Fruit fly (Drosophila melanogaster) whole organism, embryonic: ENCODE data around the gene CG43345.

ENCODE experiments used
- Antp ChIP-seq: fragments of 200-800 bp; sonication (Bioruptor generic); optimal IDR thresholded peaks from 3 replicates; lab custom pipeline; 2016; ENCODE audit warnings: missing biosample characterization, missing genetic modification characterization
- BEAF-32 ChIP-seq: fragments of 200-800 bp; sonication (Bioruptor generic); optimal IDR thresholded peaks from 3 replicates; lab custom pipeline; 2017; ENCODE audit warnings: missing biosample characterization, missing genetic modification characterization, mild to moderate bottlenecking, moderate library complexity, missing genetic modification reagents
- CG10209 ChIP-seq: fragments of 200-800 bp; sonication (Bioruptor generic); optimal IDR thresholded peaks from 3 replicates; lab custom pipeline; 2017; ENCODE audit warnings: missing biosample characterization, mild to moderate bottlenecking, missing genetic modification characterization, missing genetic modification reagents
- CG1024 ChIP-seq: fragments of 200-800 bp; sonication (Bioruptor generic); IDR thresholded peaks from 2 replicates; pipeline ENCODE4 v1.3.6; 2022; ENCODE audit warnings: missing biosample characterization, missing genetic modification characterization
- CG10565 ChIP-seq: fragments of 200-800 bp; sonication (Bioruptor generic); optimal IDR thresholded peaks from 3 replicates; lab custom pipeline; 2016; ENCODE audit warnings: missing biosample characterization, mild to moderate bottlenecking, missing genetic modification characterization
- CG12155 ChIP-seq: fragments of 200-800 bp; sonication (Bioruptor generic); optimal IDR thresholded peaks from 3 replicates; lab custom pipeline; 2016; ENCODE audit warnings: missing biosample characterization, missing genetic modification characterization
- CG13296 ChIP-seq: fragments of 200-800 bp; sonication (Bioruptor generic); optimal IDR thresholded peaks from 3 replicates; lab custom pipeline; 2018; ENCODE audit warnings: missing biosample characterization, mild to moderate bottlenecking, missing genetic modification characterization
- CG13894 ChIP-seq: fragments of 200-800 bp; sonication (Bioruptor generic); optimal IDR thresholded peaks from 3 replicates; lab custom pipeline; 2018; ENCODE audit warnings: missing biosample characterization, mild to moderate bottlenecking, missing genetic modification characterization, moderate library complexity
- CG16813 ChIP-seq: fragments of 200-800 bp; sonication (Bioruptor generic); IDR thresholded peaks from 3 replicates; pipeline ENCODE4 v1.3.6; 2022; ENCODE audit warnings: missing biosample characterization, missing genetic modification characterization; ENCODE audit not compliant: partially characterized antibody
- CG17802 ChIP-seq: fragments of 200-800 bp; sonication (Bioruptor generic); optimal IDR thresholded peaks from 2 replicates; lab custom pipeline; 2018; ENCODE audit warnings: missing biosample characterization, mild to moderate bottlenecking, missing genetic modification characterization, moderate library complexity
- CG2202 ChIP-seq: fragments of 200-800 bp; sonication (Bioruptor generic); optimal IDR thresholded peaks from 2 replicates; lab custom pipeline; 2018; ENCODE audit warnings: missing biosample characterization, mild to moderate bottlenecking, missing genetic modification characterization
- CG32767 ChIP-seq: fragments of 200-800 bp; sonication (Bioruptor generic); IDR thresholded peaks from 2 replicates; pipeline ENCODE4 v1.3.6; 2022; ENCODE audit warnings: missing biosample characterization, missing genetic modification characterization
- CG34376 ChIP-seq: fragments of 200-800 bp; sonication (Bioruptor generic); optimal IDR thresholded peaks from 2 replicates; lab custom pipeline; 2018; ENCODE audit warnings: missing biosample characterization, mild to moderate bottlenecking, missing genetic modification characterization
- CG4360 ChIP-seq: fragments of 200-800 bp; sonication (Bioruptor generic); IDR thresholded peaks from 2 replicates; pipeline ENCODE4 v1.3.6; 2022; ENCODE audit warnings: missing biosample characterization, missing genetic modification characterization
- CG4404 ChIP-seq: fragments of 200-800 bp; sonication (Bioruptor generic); IDR thresholded peaks from 2 replicates; pipeline ENCODE4 v1.3.6; 2022; ENCODE audit warnings: missing biosample characterization, missing genetic modification characterization
- CG6272 ChIP-seq: fragments of 200-800 bp; sonication (Bioruptor generic); IDR thresholded peaks from 2 replicates; pipeline ENCODE4 v1.3.6; 2022; ENCODE audit warnings: missing biosample characterization, missing genetic modification characterization
- CG6854 ChIP-seq: fragments of 200-800 bp; sonication (Bioruptor generic); optimal IDR thresholded peaks from 3 replicates; lab custom pipeline; 2017; ENCODE audit warnings: missing biosample characterization, mild to moderate bottlenecking, missing genetic modification characterization
- CG7271 ChIP-seq: fragments of 200-800 bp; sonication (Bioruptor generic); optimal IDR thresholded peaks from 2 replicates; lab custom pipeline; 2018; ENCODE audit warnings: missing biosample characterization, mild to moderate bottlenecking, missing genetic modification characterization, moderate library complexity
- CG7963 ChIP-seq: fragments of 200-800 bp; sonication (Bioruptor generic); IDR thresholded peaks from 3 replicates; pipeline ENCODE4 v1.3.6; 2022; ENCODE audit warnings: missing biosample characterization, missing genetic modification characterization; ENCODE audit not compliant: partially characterized antibody
- CG8388 ChIP-seq: fragments of 200-800 bp; sonication (Bioruptor generic); optimal IDR thresholded peaks from 2 replicates; lab custom pipeline; 2019; ENCODE audit warnings: missing biosample characterization, mild to moderate bottlenecking, missing genetic modification characterization, moderate library complexity
- CG9797 ChIP-seq: fragments of 200-800 bp; sonication (Bioruptor generic); optimal IDR thresholded peaks from 3 replicates; lab custom pipeline; 2018; ENCODE audit warnings: missing biosample characterization, mild to moderate bottlenecking, missing genetic modification characterization
- CG9817 ChIP-seq: fragments of 200-800 bp; sonication (Bioruptor generic); optimal IDR thresholded peaks from 2 replicates; lab custom pipeline; 2018; ENCODE audit warnings: missing biosample characterization, mild to moderate bottlenecking, missing genetic modification characterization, moderate library complexity
- Chrac-16 ChIP-seq: fragments of 200-800 bp; sonication (Bioruptor generic); optimal IDR thresholded peaks from 3 replicates; lab custom pipeline; 2016; ENCODE audit warnings: missing biosample characterization, missing genetic modification characterization
- Dfd ChIP-seq, 2 experiments: fragments of >200 bp; optimal IDR thresholded peaks; 2 replicates each; lab custom pipeline; 2017; ENCODE audit warnings: missing biosample characterization in 2 of 2, missing genetic modification characterization in 2 of 2
- Dll ChIP-seq: fragments of 200-800 bp; sonication (Bioruptor generic); IDR thresholded peaks from 4 replicates; pipeline ENCODE4 v1.3.6; 2022; ENCODE audit warnings: missing biosample characterization, missing genetic modification characterization; ENCODE audit not compliant: partially characterized antibody
- ERR ChIP-seq: fragments of 200-800 bp; sonication (Bioruptor generic); optimal IDR thresholded peaks from 2 replicates; lab custom pipeline; 2016; ENCODE audit warnings: missing biosample characterization, missing genetic modification characterization
- Eip74EF ChIP-seq, 2 experiments: fragments of 200-800 bp in 1 of 2; fragments of >200 bp in 1 of 2; sonication (Bioruptor generic) in 1 of 2; optimal IDR thresholded peaks; 2 replicates each; lab custom pipeline; 2017 to 2019; ENCODE audit warnings: missing biosample characterization in 2 of 2, missing genetic modification characterization in 2 of 2, mild to moderate bottlenecking in 1 of 2, moderate library complexity in 1 of 2
- Ets65A ChIP-seq: fragments of 200-800 bp; sonication (Bioruptor generic); peaks from one replicate; lab custom pipeline; 2016; ENCODE audit warnings: missing biosample characterization, missing genetic modification characterization
- Hmr ChIP-seq: fragments of 200-800 bp; sonication (Bioruptor generic); optimal IDR thresholded peaks from 3 replicates; lab custom pipeline; 2017; ENCODE audit warnings: mild to moderate bottlenecking, missing biosample characterization, missing genetic modification reagents, missing genetic modification characterization
- Meics ChIP-seq: fragments of 200-800 bp; sonication (Bioruptor generic); optimal IDR thresholded peaks from 2 replicates; lab custom pipeline; 2017; ENCODE audit warnings: missing biosample characterization, mild to moderate bottlenecking, missing genetic modification characterization
- Ptx1 ChIP-seq: fragments of 200-800 bp; sonication (Bioruptor generic); IDR thresholded peaks from 2 replicates; pipeline ENCODE4 v1.3.6; 2022; ENCODE audit warnings: missing biosample characterization, missing genetic modification characterization
- Sox100B ChIP-seq: fragments of 200-800 bp; sonication (Bioruptor generic); optimal IDR thresholded peaks from 3 replicates; lab custom pipeline; 2018; ENCODE audit warnings: missing biosample characterization, mild to moderate bottlenecking, missing genetic modification characterization
- Taf1 ChIP-seq: fragments of 200-800 bp; sonication (Bioruptor generic); IDR thresholded peaks from 2 replicates; pipeline ENCODE4 v1.3.6; 2022; ENCODE audit warnings: missing biosample characterization, missing genetic modification characterization
- Usf ChIP-seq: fragments of 200-800 bp; sonication (Bioruptor generic); optimal IDR thresholded peaks from 2 replicates; lab custom pipeline; 2017; ENCODE audit warnings: missing genotype, missing biosample characterization, missing genetic modification characterization
- ap ChIP-seq: fragments of 200-800 bp; sonication (Bioruptor generic); IDR thresholded peaks from 2 replicates; pipeline ENCODE4 v1.3.6; 2022; ENCODE audit warnings: missing biosample characterization, missing genetic modification characterization
- cg ChIP-seq: fragments of 200-800 bp; sonication (Bioruptor generic); optimal IDR thresholded peaks from 3 replicates; lab custom pipeline; 2019; ENCODE audit warnings: missing biosample characterization, mild to moderate bottlenecking, missing genetic modification characterization, moderate library complexity
- crp ChIP-seq, 2 experiments: fragments of 200-800 bp; sonication (Bioruptor generic); optimal IDR thresholded peaks; 2 replicates in 1 of 2; 3 replicates in 1 of 2; lab custom pipeline; 2017; ENCODE audit warnings: missing biosample characterization in 2 of 2, missing genetic modification characterization in 2 of 2, mild to moderate bottlenecking in 1 of 2, moderate library complexity in 1 of 2
- da ChIP-seq: fragments of 200-800 bp; sonication (Bioruptor generic); optimal IDR thresholded peaks from 2 replicates; lab custom pipeline; 2016; ENCODE audit warnings: missing biosample characterization, missing genetic modification characterization
- gcm2 ChIP-seq: fragments of 200-800 bp; sonication (Bioruptor generic); optimal IDR thresholded peaks from 2 replicates; lab custom pipeline; 2016; ENCODE audit warnings: missing biosample characterization, missing genetic modification characterization
- knrl ChIP-seq: fragments of 200-800 bp; sonication (Bioruptor generic); IDR thresholded peaks from 3 replicates; pipeline ENCODE4 v1.3.6; 2022; ENCODE audit warnings: missing biosample characterization, missing genetic modification characterization; ENCODE audit not compliant: partially characterized antibody
- pan ChIP-seq, 4 experiments: fragments of >200 bp in 3 of 4; fragments of 200-800 bp in 1 of 4; sonication (Bioruptor generic) in 1 of 4; optimal IDR thresholded peaks in 3 of 4; IDR thresholded peaks in 1 of 4; 2 replicates each; pipeline versions ENCODE4 v1.3.6 to Lab custom; 2017 to 2022; ENCODE audit warnings: missing biosample characterization in 2 of 4, missing genetic modification characterization in 2 of 4, mixed read lengths in 1 of 4
- ranshi ChIP-seq: fragments of 200-800 bp; sonication (Bioruptor generic); IDR thresholded peaks from 2 replicates; pipeline ENCODE4 v1.3.6; 2022; ENCODE audit warnings: missing biosample characterization, missing genetic modification characterization
- sens ChIP-seq: fragments of 200-800 bp; sonication (Bioruptor generic); peaks from one replicate; lab custom pipeline; 2016; ENCODE audit warnings: missing biosample characterization, missing genetic modification characterization
- slp2 ChIP-seq: fragments of 200-800 bp; sonication (Bioruptor generic); optimal IDR thresholded peaks from 2 replicates; lab custom pipeline; 2016; ENCODE audit warnings: missing biosample characterization, missing genetic modification characterization
- tna ChIP-seq: fragments of 200-800 bp; sonication (Bioruptor generic); IDR thresholded peaks from 2 replicates; pipeline ENCODE4 v1.3.6; 2022; ENCODE audit warnings: missing biosample characterization, missing genetic modification characterization; ENCODE audit not compliant: partially characterized antibody
- vfl ChIP-seq: fragments of 200-800 bp; sonication (Bioruptor generic); optimal IDR thresholded peaks from 2 replicates; lab custom pipeline; 2016; ENCODE audit warnings: missing biosample characterization, missing genetic modification characterization
- vvl ChIP-seq: fragments of 200-800 bp; sonication (Bioruptor generic); IDR thresholded peaks from 2 replicates; pipeline ENCODE4 v1.3.6; 2022; ENCODE audit warnings: missing biosample characterization, missing genetic modification characterization
- yki ChIP-seq: fragments of >200 bp; optimal IDR thresholded peaks from 3 replicates; lab custom pipeline; 2018
- z ChIP-seq: fragments of 200-800 bp; sonication (Bioruptor generic); IDR thresholded peaks from 3 replicates; pipeline ENCODE4 v1.3.6; 2022; ENCODE audit warnings: missing biosample characterization, missing genetic modification characterization

CG43345 gene

dm6 chr2L:21141714-21142500 is 26.5 kb downstream of the CG43345 start, which contains the start of gene Dap160 (continued):
- TF ChIP-seq cg (peak; percentile 61), CG7271 (tag; lab: Kevin White, UChicago) (no peak), CG7963 (peak; percentile 81), ap (GFP tag; lab: Robert Waterston, UW) (no peak), Dfd (GFP tag; optimal IDR thresholded peaks at IDR 0.05; lab: Kevin White, UChicago) (no peak), Ets65A (GFP tag; lab: Kevin White, UChicago) (no peak), ERR (no peak), CG17802 (tag; lab: Kevin White, UChicago) (peak; percentile 61), Taf1 (GFP tag; lab: Robert Waterston, UW) (no peak), CG16813 (peak; percentile 71), CG6854 (GFP tag; lab: Kevin White, UChicago) (no peak), Hmr (GFP tag; lab: Kevin White, UChicago) (no peak), Eip74EF (GFP tag; optimal IDR thresholded peaks at IDR 0.05; lab: Kevin White, UChicago) (no peak), vvl (GFP tag; lab: Robert Waterston, UW) (no peak), Antp (GFP tag; lab: Kevin White, UChicago) (no peak), CG12155 (GFP tag; lab: Kevin White, UChicago) (no peak), Sox100B (GFP tag; lab: Kevin White, UChicago) (no peak), Chrac-16 (GFP tag; lab: Kevin White, UChicago) (no peak), CG2202 (tag; lab: Kevin White, UChicago) (no peak), gcm2 (GFP tag; lab: Kevin White, UChicago) (no peak), pan (optimal IDR thresholded peaks at IDR 0.05; lab: Kevin White, UChicago) (no peak), pan (GFP tag; optimal IDR thresholded peaks at IDR 0.05 in 1 of 2, IDR thresholded peaks at IDR 0.05 in 1 of 2) (no peak), CG34376 (GFP tag; lab: Kevin White, UChicago) (peak; percentile 51), CG9817 (tag; lab: Kevin White, UChicago) (no peak), CG10209 (no peak), knrl (GFP tag; lab: Robert Waterston, UW) (peak; percentile 68), CG9797 (GFP tag; lab: Kevin White, UChicago) (peak; percentile 29), CG10565 (GFP tag; lab: Kevin White, UChicago) (no peak), CG13894 (tag; lab: Kevin White, UChicago) (no peak), slp2 (GFP tag; lab: Kevin White, UChicago) (no peak), vfl (GFP tag; lab: Kevin White, UChicago) (no peak), Meics (GFP tag; lab: Kevin White, UChicago) (no peak), Usf (no peak), CG4360 (GFP tag; lab: Robert Waterston, UW) (no peak), Dll (GFP tag; lab: Robert Waterston, UW) (peak; percentile 72), CG4404 (GFP tag; lab: Robert Waterston, UW) (no peak), tna (GFP tag; lab: Robert Waterston, UW) (peak; percentile 59; the same call in 1 of the 2 replicates), yki (no peak), CG32767 (GFP tag; lab: Robert Waterston, UW) (no peak), ranshi (GFP tag; lab: Robert Waterston, UW) (no peak), crp (GFP tag; optimal IDR thresholded peaks at IDR 0.05; lab: Kevin White, UChicago) (no peak), da (GFP tag; lab: Kevin White, UChicago) (no peak), sens (peak; percentile 76), CG1024 (GFP tag; lab: Robert Waterston, UW) (0 out of 2 replicates have a peak, but pooled peaks have one; percentile 33), CG6272 (GFP tag; lab: Robert Waterston, UW) (no peak), z (GFP tag; lab: Robert Waterston, UW) (no peak), Ptx1 (GFP tag; lab: Robert Waterston, UW) (no peak), CG8388 (GFP tag; lab: Kevin White, UChicago) (no peak), BEAF-32 (GFP tag; lab: Kevin White, UChicago) (peak; percentile 70), CG13296 (GFP tag; lab: Kevin White, UChicago) (no peak)
